Fruit fly (Drosophila melanogaster): ENCODE measurements around the gene eIF2Bepsilon.

DNA sequence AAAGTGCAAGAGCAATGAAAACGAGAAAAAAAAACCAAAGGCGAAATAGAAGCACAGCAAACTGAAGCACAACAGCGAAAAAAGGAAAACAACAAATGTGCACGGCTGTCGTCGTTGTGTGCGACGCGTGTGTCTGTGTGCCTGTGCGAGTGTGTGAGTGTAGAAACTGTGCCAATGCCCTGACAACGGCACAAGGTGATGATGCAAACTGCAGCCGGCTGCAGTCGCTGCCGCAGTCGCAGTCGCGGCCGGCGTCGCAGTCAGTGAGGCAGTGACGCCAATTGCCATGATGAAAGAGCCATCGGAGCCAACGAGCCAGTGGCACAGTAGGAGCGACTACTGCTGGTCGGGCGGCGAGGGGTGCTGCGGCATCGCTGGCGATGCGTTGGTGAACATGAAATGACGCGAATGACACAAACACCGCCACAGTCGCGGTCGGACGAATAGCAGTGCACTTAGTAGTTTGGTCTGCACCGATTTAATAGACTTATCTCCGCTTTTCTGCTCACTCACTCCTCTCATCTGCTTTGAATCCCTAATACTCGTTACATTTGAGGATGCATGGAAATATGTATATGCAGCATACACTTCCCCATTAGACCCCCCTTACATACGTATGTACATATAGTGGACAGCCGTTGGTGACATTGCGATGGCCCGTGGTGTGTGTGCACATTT is 46.0 kb upstream of the eIF2Bepsilon start:
- TF ChIP-seq N (GFP tag; optimal IDR thresholded peaks at IDR 0.05) (no peak), h (GFP tag; optimal IDR thresholded peaks at IDR 0.05) (no peak), Myc (optimal IDR thresholded peaks at IDR 0.05) (no peak), sage (GFP tag; optimal IDR thresholded peaks at IDR 0.05) (no peak), br (GFP tag; optimal IDR thresholded peaks at IDR 0.05) (no peak), OdsH (GFP tag; optimal IDR thresholded peaks at IDR 0.05) (no peak), pan (optimal IDR thresholded peaks at IDR 0.05) (no peak), fru (GFP tag; optimal IDR thresholded peaks at IDR 0.05) (no peak), lola (GFP tag; optimal IDR thresholded peaks at IDR 0.05) (no peak), Dfd (GFP tag; optimal IDR thresholded peaks at IDR 0.05) (no peak), rgr (GFP tag; optimal IDR thresholded peaks at IDR 0.05) (no peak), Hr78 (GFP tag; optimal IDR thresholded peaks at IDR 0.05) (no peak)

Data from whole organism, wandering third instar larva.